Fruit fly (Drosophila melanogaster) whole organism, embryonic: Measurements from ENCODE around the gene CG44362.

Source experiments
- ATbp ChIP-seq: fragments of 200-800 bp; sonication (Bioruptor generic); optimal IDR thresholded peaks from 2 replicates; lab custom pipeline; 2017; ENCODE audit warnings: missing biosample characterization, mild to moderate bottlenecking, missing genetic modification characterization, missing genetic modification reagents
- Aef1 ChIP-seq: fragments of 200-800 bp; sonication (Bioruptor generic); IDR thresholded peaks from 3 replicates; pipeline ENCODE4 v1.3.6; 2022; ENCODE audit warnings: missing biosample characterization, missing genetic modification characterization
- Atf-2 ChIP-seq: fragments of 200-800 bp; sonication (Bioruptor generic); optimal IDR thresholded peaks from 2 replicates; lab custom pipeline; 2016; ENCODE audit warnings: missing biosample characterization, missing genetic modification characterization
- Awh ChIP-seq: fragments of 200-800 bp; sonication (Bioruptor generic); IDR thresholded peaks from 2 replicates; pipeline ENCODE4, ENCODE4 v1.3.6; 2022; ENCODE audit warnings: missing biosample characterization, missing genetic modification characterization
- Bteb2 ChIP-seq: fragments of 200-800 bp; sonication (Bioruptor generic); optimal IDR thresholded peaks from 2 replicates; lab custom pipeline; 2016; ENCODE audit warnings: missing biosample characterization, missing genetic modification characterization
- CG10209 ChIP-seq: fragments of 200-800 bp; sonication (Bioruptor generic); optimal IDR thresholded peaks from 3 replicates; lab custom pipeline; 2017; ENCODE audit warnings: missing biosample characterization, mild to moderate bottlenecking, missing genetic modification characterization, missing genetic modification reagents
- CG10431 ChIP-seq: fragments of 200-800 bp; sonication (Bioruptor generic); optimal IDR thresholded peaks from 3 replicates; lab custom pipeline; 2018; ENCODE audit warnings: missing biosample characterization, mild to moderate bottlenecking, missing genetic modification characterization
- CG16815 ChIP-seq: fragments of 200-800 bp; sonication (Bioruptor generic); optimal IDR thresholded peaks from 3 replicates; lab custom pipeline; 2017; ENCODE audit warnings: missing biosample characterization, mild to moderate bottlenecking, missing genetic modification characterization
- CG17612 ChIP-seq: fragments of 200-800 bp; sonication (Bioruptor generic); IDR thresholded peaks from 2 replicates; pipeline ENCODE4 v1.3.6; 2022; ENCODE audit warnings: missing biosample characterization, missing genetic modification characterization
- CG18764 ChIP-seq: fragments of 200-800 bp; sonication (Bioruptor generic); optimal IDR thresholded peaks from 3 replicates; lab custom pipeline; 2016; ENCODE audit warnings: missing biosample characterization, missing genetic modification characterization
- CG30403 ChIP-seq: fragments of 200-800 bp; sonication (Bioruptor generic); optimal IDR thresholded peaks from 3 replicates; lab custom pipeline; 2016; ENCODE audit warnings: missing biosample characterization, missing genetic modification characterization
- CG30431 ChIP-seq: fragments of 200-800 bp; sonication (Bioruptor generic); optimal IDR thresholded peaks from 2 replicates; lab custom pipeline; 2017; ENCODE audit warnings: missing biosample characterization, missing genetic modification characterization
- CG3163 ChIP-seq: fragments of 200-800 bp; sonication (Bioruptor generic); optimal IDR thresholded peaks from 3 replicates; lab custom pipeline; 2016; ENCODE audit warnings: missing biosample characterization, missing genetic modification characterization
- CG7556 ChIP-seq: fragments of 200-800 bp; sonication (Bioruptor generic); optimal IDR thresholded peaks from 2 replicates; lab custom pipeline; 2017; ENCODE audit warnings: missing biosample characterization, mild to moderate bottlenecking, missing genetic modification characterization
- CG8944 ChIP-seq: fragments of 200-800 bp; sonication (Bioruptor generic); optimal IDR thresholded peaks from 3 replicates; lab custom pipeline; 2016; ENCODE audit warnings: missing biosample characterization, missing genetic modification characterization
- CG9817 ChIP-seq: fragments of 200-800 bp; sonication (Bioruptor generic); optimal IDR thresholded peaks from 2 replicates; lab custom pipeline; 2018; ENCODE audit warnings: missing biosample characterization, mild to moderate bottlenecking, missing genetic modification characterization, moderate library complexity
- CG9932 ChIP-seq: fragments of 200-800 bp; sonication (Bioruptor generic); IDR thresholded peaks from 2 replicates; pipeline ENCODE4 v1.3.6; 2022; ENCODE audit warnings: missing biosample characterization, missing genetic modification characterization
- Chrac-16 ChIP-seq: fragments of 200-800 bp; sonication (Bioruptor generic); optimal IDR thresholded peaks from 3 replicates; lab custom pipeline; 2016; ENCODE audit warnings: missing biosample characterization, missing genetic modification characterization
- D19B ChIP-seq: fragments of 200-800 bp; sonication (Bioruptor generic); optimal IDR thresholded peaks from 2 replicates; lab custom pipeline; 2017; ENCODE audit warnings: missing biosample characterization, mild to moderate bottlenecking, missing genetic modification characterization
- Ets65A ChIP-seq: fragments of 200-800 bp; sonication (Bioruptor generic); peaks from one replicate; lab custom pipeline; 2016; ENCODE audit warnings: missing biosample characterization, missing genetic modification characterization
- Fer3 ChIP-seq: fragments of 200-800 bp; sonication (Bioruptor generic); optimal IDR thresholded peaks from 2 replicates; lab custom pipeline; 2018; ENCODE audit warnings: missing biosample characterization, mild to moderate bottlenecking, missing genetic modification characterization, moderate library complexity
- Gsc ChIP-seq: fragments of 200-800 bp; sonication (Bioruptor generic); IDR thresholded peaks from 2 replicates; pipeline ENCODE4 v1.3.6; 2022; ENCODE audit warnings: missing biosample characterization, missing genetic modification characterization
- Gug ChIP-seq: fragments of 200-800 bp; sonication (Bioruptor generic); IDR thresholded peaks from 4 replicates; pipeline ENCODE4 v1.3.6; 2022; ENCODE audit warnings: missing biosample characterization, missing genetic modification characterization
- HLH4C ChIP-seq: fragments of 200-800 bp; sonication (Bioruptor generic); IDR thresholded peaks from 3 replicates; pipeline ENCODE4 v1.3.6; 2022; ENCODE audit warnings: missing biosample characterization, missing genetic modification characterization; ENCODE audit not compliant: partially characterized antibody
- HLH54F ChIP-seq: fragments of 200-800 bp; sonication (Bioruptor generic); optimal IDR thresholded peaks from 3 replicates; lab custom pipeline; 2016; ENCODE audit warnings: missing biosample characterization, missing genetic modification characterization
- Hr51 ChIP-seq, 2 experiments: fragments of 200-800 bp; sonication (Bioruptor generic); optimal IDR thresholded peaks; 2 replicates in 1 of 2; 3 replicates in 1 of 2; lab custom pipeline; 2016 to 2018; ENCODE audit warnings: missing biosample characterization in 2 of 2, missing genetic modification characterization in 2 of 2, mild to moderate bottlenecking in 1 of 2, moderate library complexity in 1 of 2
- NC2α ChIP-seq: fragments of 200-800 bp; sonication (Bioruptor generic); optimal IDR thresholded peaks from 2 replicates; lab custom pipeline; 2016; ENCODE audit warnings: missing biosample characterization, missing genetic modification characterization
- Nf-YB ChIP-seq: fragments of 200-800 bp; sonication (Bioruptor generic); optimal IDR thresholded peaks from 3 replicates; lab custom pipeline; 2019; ENCODE audit warnings: missing biosample characterization, mild to moderate bottlenecking, missing genetic modification characterization, moderate library complexity
- Optix ChIP-seq: fragments of 200-800 bp; sonication (Bioruptor generic); IDR thresholded peaks from 3 replicates; pipeline ENCODE4 v1.3.6; 2022; ENCODE audit warnings: missing biosample characterization, missing genetic modification characterization
- Rx ChIP-seq: fragments of 200-800 bp; sonication (Bioruptor generic); IDR thresholded peaks from 2 replicates; pipeline ENCODE4 v1.3.6; 2022; ENCODE audit warnings: missing biosample characterization, missing genetic modification characterization
- Side ChIP-seq: fragments of 200-800 bp; sonication (Bioruptor generic); optimal IDR thresholded peaks from 2 replicates; lab custom pipeline; 2016; ENCODE audit warnings: missing biosample characterization, missing genetic modification characterization
- Sin3A ChIP-seq: fragments of >200 bp; optimal IDR thresholded peaks from 2 replicates; lab custom pipeline; 2018
- ato ChIP-seq: fragments of 200-800 bp; sonication (Bioruptor generic); IDR thresholded peaks from 2 replicates; pipeline ENCODE4 v1.3.6; 2022; ENCODE audit warnings: missing biosample characterization, missing genetic modification characterization; ENCODE audit not compliant: partially characterized antibody
- bowl ChIP-seq: fragments of 200-800 bp; sonication (Bioruptor generic); IDR thresholded peaks from 2 replicates; pipeline ENCODE4 v1.3.6; 2022; ENCODE audit warnings: missing biosample characterization, missing genetic modification characterization
- cato ChIP-seq: fragments of 200-800 bp; sonication (Bioruptor generic); optimal IDR thresholded peaks from 2 replicates; lab custom pipeline; 2016; ENCODE audit warnings: missing biosample characterization, missing genetic modification characterization, borderline replicate concordance
- crol ChIP-seq: fragments of 200-800 bp; sonication (Bioruptor generic); IDR thresholded peaks from 2 replicates; pipeline ENCODE4 v1.3.6; 2022; ENCODE audit warnings: missing biosample characterization, missing genetic modification characterization
- dan ChIP-seq: fragments of 200-800 bp; sonication (Bioruptor generic); IDR thresholded peaks from 2 replicates; pipeline ENCODE4 v1.3.6; 2022; ENCODE audit warnings: missing biosample characterization, missing genetic modification characterization
- dysf ChIP-seq: fragments of 200-800 bp; sonication (Bioruptor generic); IDR thresholded peaks from 3 replicates; pipeline ENCODE4 v1.3.6; 2022; ENCODE audit warnings: missing biosample characterization, missing genetic modification characterization
- esg ChIP-seq: fragments of 200-800 bp; sonication (Bioruptor generic); conservative IDR thresholded peaks from 2 replicates; pipeline ENCODE4 v1.3.6; 2022; ENCODE audit warnings: missing biosample characterization, missing genetic modification characterization
- eve ChIP-seq, 2 experiments: fragments of >200 bp; optimal IDR thresholded peaks; 2 replicates each; lab custom pipeline; 2017; ENCODE audit warnings: missing biosample characterization in 2 of 2, missing genetic modification characterization in 2 of 2
- ewg ChIP-seq: fragments of 200-800 bp; sonication (Bioruptor generic); optimal IDR thresholded peaks from 3 replicates; lab custom pipeline; 2017; ENCODE audit warnings: mild to moderate bottlenecking, missing biosample characterization, missing genetic modification reagents, missing genetic modification characterization
- fd96Cb ChIP-seq: fragments of 200-800 bp; sonication (Bioruptor generic); optimal IDR thresholded peaks from 2 replicates; lab custom pipeline; 2018; ENCODE audit warnings: missing biosample characterization, mild to moderate bottlenecking, missing genetic modification characterization, moderate library complexity
- fu2 ChIP-seq: fragments of 200-800 bp; sonication (Bioruptor generic); optimal IDR thresholded peaks from 2 replicates; lab custom pipeline; 2016; ENCODE audit warnings: missing biosample characterization, missing genetic modification characterization
- ind ChIP-seq: fragments of 200-800 bp; sonication (Bioruptor generic); optimal IDR thresholded peaks from 3 replicates; lab custom pipeline; 2016; ENCODE audit warnings: missing biosample characterization, missing genetic modification characterization
- jumu ChIP-seq: fragments of 200-800 bp; sonication (Bioruptor generic); optimal IDR thresholded peaks from 3 replicates; lab custom pipeline; 2016; ENCODE audit warnings: missing biosample characterization, missing genetic modification characterization
- kay ChIP-seq: fragments of 200-800 bp; sonication (Bioruptor generic); optimal IDR thresholded peaks from 2 replicates; lab custom pipeline; 2016; ENCODE audit warnings: missing biosample characterization, missing genetic modification characterization
- lilli ChIP-seq: fragments of 200-800 bp; sonication (Bioruptor generic); optimal IDR thresholded peaks from 3 replicates; lab custom pipeline; 2016; ENCODE audit warnings: missing biosample characterization, missing genetic modification characterization
- lola ChIP-seq, 3 experiments: fragments of >200 bp in 2 of 3; fragments of 200-800 bp in 1 of 3; sonication (Bioruptor generic) in 1 of 3; optimal IDR thresholded peaks; 2 replicates each; lab custom pipeline; 2017 to 2019; ENCODE audit warnings: missing biosample characterization in 3 of 3, missing genetic modification characterization in 3 of 3, mild to moderate bottlenecking in 1 of 3, moderate library complexity in 1 of 3
- nerfin-2 ChIP-seq: fragments of 200-800 bp; sonication (Bioruptor generic); IDR thresholded peaks from 2 replicates; pipeline ENCODE4 v1.3.6; 2022; ENCODE audit warnings: missing biosample characterization, missing genetic modification characterization; ENCODE audit not compliant: partially characterized antibody
- pita ChIP-seq: fragments of 200-800 bp; sonication (Bioruptor generic); optimal IDR thresholded peaks from 2 replicates; lab custom pipeline; 2017; ENCODE audit warnings: missing biosample characterization, mild to moderate bottlenecking, missing genetic modification characterization
- stc ChIP-seq: fragments of 200-800 bp; sonication (Bioruptor generic); IDR thresholded peaks from 2 replicates; pipeline ENCODE4 v1.3.6; 2022; ENCODE audit warnings: missing biosample characterization, missing genetic modification characterization

The CG44362 gene

DNA sequence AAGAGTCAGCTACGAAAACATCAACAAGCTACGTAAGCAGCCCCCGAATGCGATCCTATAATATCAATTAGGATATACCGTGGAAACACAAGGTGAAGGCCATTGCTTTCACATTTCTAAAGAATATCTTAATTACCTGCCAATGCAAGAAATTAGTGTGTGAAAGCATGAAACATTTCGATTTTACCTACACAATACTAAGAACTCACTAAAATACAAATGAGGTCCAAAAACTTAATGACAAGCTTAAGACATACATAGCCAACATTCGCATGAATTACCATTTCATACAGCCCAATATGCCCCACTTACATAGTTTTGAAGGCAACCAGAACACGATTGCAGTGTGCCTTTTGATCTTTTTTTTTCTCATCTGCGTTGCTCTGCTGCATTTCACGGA, 32.4 kb downstream of the CG44362 start (continued):
- TF ChIP-seq Sin3A (no peak), ind (GFP tag; lab: Kevin White, UChicago) (peak; percentile 32), Bteb2 (no peak), kay (no peak), esg (GFP tag; lab: Robert Waterston, UW) (peak; percentile 43), Aef1 (GFP tag; lab: Robert Waterston, UW) (0 out of 3 replicates have a peak, but pooled peaks have one; percentile 12), D19B (GFP tag; lab: Kevin White, UChicago) (peak; percentile 13), ATbp (GFP tag; lab: Kevin White, UChicago) (no peak), cato (GFP tag; lab: Kevin White, UChicago) (peak; percentile 7), fd96Cb (tag; lab: Kevin White, UChicago) (peak; percentile 35), CG9817 (tag; lab: Kevin White, UChicago) (no peak), NC2α (GFP tag; lab: Kevin White, UChicago) (peak; percentile 15), Gug (0 out of 4 replicates have a peak, but pooled peaks have one; percentile 7), HLH54F (GFP tag; lab: Kevin White, UChicago) (peak; percentile 49), lola (GFP tag; optimal IDR thresholded peaks at IDR 0.05; lab: Kevin White, UChicago) (peak in 1 of 3 experiments; percentile 51), Chrac-16 (GFP tag; lab: Kevin White, UChicago) (peak; percentile 41), bowl (GFP tag; lab: Robert Waterston, UW) (no peak), CG7556 (GFP tag; lab: Kevin White, UChicago) (peak; percentile 24), Awh (GFP tag; lab: Robert Waterston, UW) (no peak), crol (GFP tag; lab: Robert Waterston, UW) (no peak), lilli (GFP tag; lab: Kevin White, UChicago) (peak; percentile 16), CG17612 (no peak), stc (GFP tag; lab: Robert Waterston, UW) (0 out of 2 replicates have a peak, but pooled peaks have one; percentile 24), Rx (GFP tag; lab: Robert Waterston, UW) (no peak), Hr51 (GFP tag; optimal IDR thresholded peaks at IDR 0.05; lab: Kevin White, UChicago) (peak in 1 of 2 experiments; percentile 44), CG3163 (peak; percentile 9), fu2 (GFP tag; lab: Kevin White, UChicago) (peak; percentile 10), pita (GFP tag; lab: Kevin White, UChicago) (no peak), CG9932 (peak; percentile 27), eve (GFP tag; optimal IDR thresholded peaks at IDR 0.05; lab: Kevin White, UChicago) (peak in 1 of 2 experiments; percentile 83), CG18764 (GFP tag; lab: Kevin White, UChicago) (peak; percentile 23), HLH4C (GFP tag; lab: Robert Waterston, UW) (no peak), dan (GFP tag; lab: Robert Waterston, UW) (no peak), ato (GFP tag; lab: Robert Waterston, UW) (no peak), Nf-YB (GFP tag; lab: Kevin White, UChicago) (peak; percentile 8), Fer3 (no peak), Atf-2 (GFP tag; lab: Kevin White, UChicago) (peak; percentile 11), CG8944 (GFP tag; lab: Kevin White, UChicago) (no peak), CG30431 (GFP tag; lab: Kevin White, UChicago) (peak; percentile 43), CG16815 (GFP tag; lab: Kevin White, UChicago) (peak; percentile 10), ewg (GFP tag; lab: Kevin White, UChicago) (peak; percentile 31), Gsc (no peak), CG10431 (no peak), CG30403 (GFP tag; lab: Kevin White, UChicago) (peak; percentile 38), Ets65A (GFP tag; lab: Kevin White, UChicago) (peak; percentile 79), jumu (GFP tag; lab: Kevin White, UChicago) (peak; percentile 14), Optix (GFP tag; lab: Robert Waterston, UW) (no peak), nerfin-2 (no peak), Side (GFP tag; lab: Kevin White, UChicago) (no peak), CG10209 (peak; percentile 48), dysf (GFP tag; lab: Robert Waterston, UW) (0 out of 3 replicates have a peak, but pooled peaks have one; percentile 26)
